Worm (Caenorhabditis elegans) whole organism, L2 larva: ENCODE measurements around the gene rde-1.

ENCODE experiments used
- C34F6.9 ChIP-seq: fragments of 150-350 bp; optimal IDR thresholded peaks from 2 replicates; lab custom pipeline; 2014; ENCODE audit warnings: missing biosample characterization, missing genetic modification characterization
- R02D3.7 ChIP-seq: fragments of 150-350 bp; optimal IDR thresholded peaks from 2 replicates; lab custom pipeline; 2014; ENCODE audit warnings: missing biosample characterization, missing genetic modification characterization
- Y55F3AM.14 ChIP-seq: fragments of 200-800 bp; sonication (Bioruptor generic); optimal IDR thresholded peaks from 2 replicates; lab custom pipeline; 2018; ENCODE audit warnings: mild to moderate bottlenecking, missing genetic modification characterization, missing compliant biosample characterization
- ZK546.5 ChIP-seq: sonication (generic microtip); optimal IDR thresholded peaks from 2 replicates; lab custom pipeline; 2017; ENCODE audit warnings: missing biosample characterization, missing genetic modification characterization
- aly-2 ChIP-seq: fragments of 150-350 bp; optimal IDR thresholded peaks from 2 replicates; lab custom pipeline; 2014; ENCODE audit warnings: missing biosample characterization, missing genetic modification characterization
- ama-1 ChIP-seq: fragments of 150-350 bp; optimal IDR thresholded peaks from 2 replicates; lab custom pipeline; 2018; ENCODE audit warnings: inconsistent platforms
- blmp-1 ChIP-seq: sonication (generic microtip); optimal IDR thresholded peaks from 2 replicates; lab custom pipeline; 2017; ENCODE audit warnings: missing genetic modification characterization, mild to moderate bottlenecking, missing compliant biosample characterization, antibody characterized with exemption, moderate library complexity; ENCODE audit not compliant: insufficient read depth
- ceh-16 ChIP-seq: fragments of 150-350 bp; optimal IDR thresholded peaks from 2 replicates; lab custom pipeline; 2014; ENCODE audit warnings: missing biosample characterization, missing genetic modification characterization
- crh-2 ChIP-seq: sonication (generic microtip); optimal IDR thresholded peaks from 2 replicates; lab custom pipeline; 2017; ENCODE audit warnings: missing biosample characterization, missing genetic modification characterization
- dmd-4 ChIP-seq: sonication (generic microtip); optimal IDR thresholded peaks from 2 replicates; lab custom pipeline; 2017; ENCODE audit warnings: missing biosample characterization, missing genetic modification characterization
- fos-1 ChIP-seq: fragments of 150-350 bp; optimal IDR thresholded peaks from 2 replicates; lab custom pipeline; 2014; ENCODE audit warnings: missing biosample characterization, missing genetic modification characterization
- lin-11 ChIP-seq: fragments of 150-350 bp; sonication (generic microtip); optimal IDR thresholded peaks from 2 replicates; lab custom pipeline; 2014; ENCODE audit warnings: missing biosample characterization, missing genetic modification characterization, inconsistent platforms, mixed read lengths
- lin-39 ChIP-seq: fragments of 150-350 bp; optimal IDR thresholded peaks from 2 replicates; lab custom pipeline; 2014; ENCODE audit warnings: missing biosample characterization, missing genetic modification reagents, missing genetic modification characterization
- lsy-2 ChIP-seq, 2 experiments: fragments of 150-350 bp in 1 of 2; sonication (generic microtip) in 1 of 2; optimal IDR thresholded peaks; 2 replicates each; lab custom pipeline; 2014 to 2017; ENCODE audit warnings: missing biosample characterization in 2 of 2, missing genetic modification characterization in 2 of 2
- mab-5 ChIP-seq: fragments of 150-350 bp; optimal IDR thresholded peaks from 2 replicates; lab custom pipeline; 2014; ENCODE audit warnings: missing biosample characterization, missing genetic modification characterization
- mbf-1 ChIP-seq: sonication (generic microtip); optimal IDR thresholded peaks from 2 replicates; lab custom pipeline; 2017; ENCODE audit warnings: missing biosample characterization, missing genetic modification characterization
- nhr-10 ChIP-seq: sonication (generic microtip); optimal IDR thresholded peaks from 2 replicates; lab custom pipeline; 2017; ENCODE audit warnings: missing biosample characterization, missing genetic modification characterization
- nhr-12 ChIP-seq: fragments of 150-350 bp; optimal IDR thresholded peaks from 2 replicates; lab custom pipeline; 2014; ENCODE audit warnings: missing biosample characterization, missing genetic modification characterization
- nhr-129 ChIP-seq: fragments of 150-350 bp; optimal IDR thresholded peaks from 2 replicates; lab custom pipeline; 2014; ENCODE audit warnings: missing biosample characterization, missing genetic modification characterization
- nhr-21 ChIP-seq: fragments of 150-350 bp; optimal IDR thresholded peaks from 2 replicates; lab custom pipeline; 2014; ENCODE audit warnings: missing biosample characterization, missing genetic modification characterization
- nhr-23 ChIP-seq: fragments of 150-350 bp; optimal IDR thresholded peaks from 2 replicates; lab custom pipeline; 2014; ENCODE audit warnings: missing biosample characterization, missing genetic modification reagents, missing genetic modification characterization
- nhr-237 ChIP-seq: fragments of 150-350 bp; optimal IDR thresholded peaks from 2 replicates; lab custom pipeline; 2014; ENCODE audit warnings: missing biosample characterization, missing genetic modification characterization
- nhr-25 ChIP-seq: fragments of 150-350 bp; sonication (generic microtip); optimal IDR thresholded peaks from 3 replicates; lab custom pipeline; 2014; ENCODE audit warnings: missing biosample characterization, missing genetic modification characterization
- nhr-77 ChIP-seq: fragments of 150-350 bp; optimal IDR thresholded peaks from 2 replicates; lab custom pipeline; 2014; ENCODE audit warnings: missing biosample characterization, missing genetic modification characterization
- peb-1 ChIP-seq: fragments of 150-350 bp; optimal IDR thresholded peaks from 2 replicates; lab custom pipeline; 2014; ENCODE audit warnings: missing biosample characterization, missing genetic modification characterization
- skn-1 ChIP-seq: sonication (generic microtip); optimal IDR thresholded peaks from 2 replicates; lab custom pipeline; 2017; ENCODE audit warnings: missing biosample characterization, missing genetic modification characterization
- sma-9 ChIP-seq, 2 experiments: fragments of 150-350 bp in 1 of 2; sonication (generic microtip) in 1 of 2; optimal IDR thresholded peaks; 2 replicates each; lab custom pipeline; 2014 to 2016; ENCODE audit warnings: missing genetic modification characterization in 2 of 2, mild to moderate bottlenecking in 1 of 2, missing biosample characterization in 1 of 2, missing compliant biosample characterization in 1 of 2, missing genetic modification reagents in 1 of 2, moderate library complexity in 1 of 2
- unc-62 ChIP-seq: fragments of 150-350 bp; optimal IDR thresholded peaks from 2 replicates; lab custom pipeline; 2014; ENCODE audit warnings: missing biosample characterization, missing genetic modification reagents, missing genetic modification characterization
- zag-1 ChIP-seq: fragments of 150-350 bp; optimal IDR thresholded peaks from 2 replicates; lab custom pipeline; 2014; ENCODE audit warnings: missing biosample characterization, missing genetic modification characterization
- ztf-4 ChIP-seq: fragments of 150-350 bp; optimal IDR thresholded peaks from 2 replicates; lab custom pipeline; 2014; ENCODE audit warnings: missing biosample characterization, missing genetic modification characterization

The rde-1 gene

DNA sequence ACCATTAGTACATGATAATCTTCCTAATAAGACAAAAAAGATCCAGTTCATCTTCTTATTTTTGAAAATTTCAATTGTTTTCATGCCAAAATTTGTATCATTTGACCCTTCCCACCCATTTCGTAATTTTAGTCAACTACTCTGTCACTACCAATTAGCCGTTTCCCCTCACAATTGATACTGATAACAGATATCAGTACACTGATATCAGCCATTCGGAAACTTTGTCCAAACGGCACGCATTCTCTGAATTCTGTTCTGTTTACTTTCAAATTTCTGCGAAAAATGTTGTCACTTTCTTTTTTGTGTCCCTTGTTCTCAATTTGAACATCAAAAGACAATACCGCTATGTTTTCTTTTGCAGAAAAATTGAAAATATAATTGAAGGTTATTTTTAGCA, 21.2 kb upstream of the rde-1 start:
- TF ChIP-seq ZK546.5 (tag; lab: Kevin White, UChicago): no peak
- TF ChIP-seq nhr-129 (tag; lab: Kevin White, UChicago): peak; percentile 11
- no peak for TF ChIP-seq Y55F3AM.14
- peak; percentile 31 for TF ChIP-seq sma-9 (GFP tag; optimal IDR thresholded peaks at IDR 0.05; lab: Kevin White, UChicago)
- no peak for TF ChIP-seq sma-9 (tag; optimal IDR thresholded peaks at IDR 0.05; lab: Kevin White, UChicago)
- peak; percentile 76 for TF ChIP-seq fos-1 (tag; lab: Kevin White, UChicago)
- no peak for TF ChIP-seq nhr-77 (tag; lab: Kevin White, UChicago)
- no peak for TF ChIP-seq lin-39 (tag; lab: Kevin White, UChicago)
- TF ChIP-seq blmp-1 (tag; lab: Kevin White, UChicago): peak; percentile 29
- TF ChIP-seq lsy-2 (tag; optimal IDR thresholded peaks at IDR 0.05; lab: Kevin White, UChicago): no peak
- no peak for TF ChIP-seq unc-62 (GFP tag; lab: Kevin White, UChicago)

DNA sequence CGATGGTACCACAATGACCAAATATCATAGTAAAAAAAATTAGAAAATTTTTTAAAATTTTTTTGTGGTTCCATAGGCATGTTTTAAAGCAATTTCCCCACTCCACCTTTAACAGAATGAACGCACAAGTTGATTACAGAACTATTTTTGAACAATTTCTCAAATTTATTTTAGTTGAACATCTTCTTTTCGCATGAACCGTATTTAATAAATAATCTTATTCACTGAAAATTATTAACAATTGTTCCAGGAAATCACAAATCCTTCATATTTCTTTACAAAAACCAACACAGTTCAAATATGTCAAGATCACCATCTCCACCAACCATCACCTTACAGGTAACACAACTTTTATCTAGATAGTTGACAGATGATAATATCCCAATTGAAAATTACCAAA, 20.2 kb upstream of the rde-1 start, which contains the start of gene lea-1:
lea-1 (plus strand) TSS at position 301 of the 400 bp plus-strand sequence.
- no peak for TF ChIP-seq lin-39 (tag; lab: Kevin White, UChicago)
- TF ChIP-seq C34F6.9: no peak
- no peak for TF ChIP-seq nhr-237 (tag; lab: Kevin White, UChicago)
- TF ChIP-seq nhr-129 (tag; lab: Kevin White, UChicago): no peak
- no peak for TF ChIP-seq mab-5
- no peak for TF ChIP-seq lin-11
- TF ChIP-seq Y55F3AM.14: no peak

DNA sequence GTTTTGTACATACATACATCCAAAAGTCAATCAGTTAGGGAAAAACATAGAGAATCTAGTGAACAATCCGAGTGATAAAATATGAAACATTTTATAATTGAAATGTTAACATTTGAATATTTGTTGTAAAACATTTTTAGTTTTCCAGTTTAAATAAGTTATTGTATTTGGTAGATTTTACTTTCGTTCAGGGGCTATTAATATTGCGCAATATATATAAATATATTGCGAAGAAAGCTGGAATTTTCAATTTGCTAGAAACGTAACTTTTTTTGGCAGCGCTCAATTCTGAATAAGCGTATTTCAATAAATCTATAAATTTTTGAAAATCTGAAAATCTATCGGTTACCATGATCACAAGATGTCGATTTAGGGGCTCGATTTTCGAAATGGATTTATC, 16.0 kb upstream of the rde-1 start:
- no peak for TF ChIP-seq nhr-10 (tag; lab: Kevin White, UChicago)
- TF ChIP-seq sma-9 (GFP tag; optimal IDR thresholded peaks at IDR 0.05; lab: Kevin White, UChicago): no peak
- TF ChIP-seq sma-9 (tag; optimal IDR thresholded peaks at IDR 0.05; lab: Kevin White, UChicago): no peak
- no peak for TF ChIP-seq peb-1 (tag; lab: Kevin White, UChicago)
- no peak for TF ChIP-seq lin-39 (tag; lab: Kevin White, UChicago)
- TF ChIP-seq unc-62 (GFP tag; lab: Kevin White, UChicago): no peak
- no peak for TF ChIP-seq dmd-4 (tag; lab: Kevin White, UChicago)
- TF ChIP-seq nhr-12 (tag; lab: Kevin White, UChicago): no peak
- no peak for TF ChIP-seq nhr-25 (tag; lab: Kevin White, UChicago)
- no peak for TF ChIP-seq ama-1
- no peak for TF ChIP-seq nhr-237 (tag; lab: Kevin White, UChicago)
- no peak for TF ChIP-seq ztf-4 (tag; lab: Kevin White, UChicago)
- no peak for TF ChIP-seq nhr-21 (tag; lab: Kevin White, UChicago)
- no peak for TF ChIP-seq nhr-77 (tag; lab: Kevin White, UChicago)
- no peak for TF ChIP-seq R02D3.7
- TF ChIP-seq skn-1 (tag; lab: Kevin White, UChicago): no peak
- TF ChIP-seq ceh-16 (tag; lab: Kevin White, UChicago): no peak
- TF ChIP-seq nhr-23 (tag; lab: Kevin White, UChicago): no peak
- no peak for TF ChIP-seq mbf-1 (tag; lab: Kevin White, UChicago)

DNA sequence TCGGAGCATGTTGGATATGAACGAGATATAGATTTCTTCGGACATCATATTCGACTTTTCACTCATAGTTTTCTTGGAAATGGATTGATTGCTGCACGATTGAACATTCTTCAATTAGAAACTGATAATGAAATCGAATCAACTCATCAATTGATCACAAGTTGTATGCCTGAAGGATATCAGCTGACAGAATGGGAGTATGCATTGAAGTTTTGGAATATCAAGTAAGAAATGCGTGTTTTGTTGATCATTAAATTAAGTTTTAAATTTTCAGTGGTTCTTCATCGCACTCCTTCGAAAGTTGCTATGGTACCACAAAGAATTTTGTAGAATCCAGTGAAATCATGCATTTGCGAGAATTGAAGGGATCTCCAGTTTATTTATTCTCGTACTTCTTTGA, 14.9 kb upstream of the rde-1 start:
- no peak for TF ChIP-seq aly-2 (tag; lab: Kevin White, UChicago)
- peak; percentile 10 for TF ChIP-seq nhr-129 (tag; lab: Kevin White, UChicago)
- no peak for TF ChIP-seq zag-1 (tag; lab: Kevin White, UChicago)

DNA sequence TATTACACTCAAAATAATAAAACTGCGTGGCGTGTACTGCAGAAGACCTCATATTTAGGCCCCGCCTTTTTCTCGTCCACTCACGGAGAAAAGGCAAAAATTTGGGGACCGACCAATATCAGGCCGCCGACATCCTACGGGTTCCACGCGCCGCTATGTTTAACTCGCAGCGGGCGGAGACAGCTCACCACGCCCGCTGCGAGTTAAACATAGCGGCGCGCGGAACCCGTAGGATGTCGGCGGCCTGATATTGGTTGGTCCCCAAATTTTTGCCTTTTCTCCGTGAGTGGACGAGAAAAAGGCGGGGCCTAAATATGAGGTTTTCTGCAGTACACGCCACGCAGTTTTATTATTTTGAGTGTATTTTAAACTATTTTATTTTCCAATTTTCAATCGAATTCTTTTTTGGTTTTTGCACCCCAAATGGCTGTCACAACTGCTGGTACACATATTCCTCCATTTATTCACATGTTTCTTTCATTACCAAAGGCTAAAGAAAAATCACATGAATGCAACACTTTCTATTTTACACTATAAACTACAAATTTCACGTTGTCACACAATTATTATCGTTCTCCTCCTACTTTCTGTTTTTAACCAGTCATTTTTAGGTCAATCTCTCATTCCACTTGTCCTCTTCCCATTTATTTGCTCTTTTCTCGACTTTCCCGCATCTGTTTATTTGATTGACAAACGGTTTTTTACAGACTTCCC, 12.8 kb upstream of the rde-1 start, which contains the start of gene uda-1:
uda-1 (plus strand) TSS at position 708 of the 714 bp plus-strand sequence.
- TF ChIP-seq blmp-1 (tag; lab: Kevin White, UChicago) (peak; percentile 61), crh-2 (tag; lab: Kevin White, UChicago) (peak; percentile 6)
